Fruit fly (Drosophila melanogaster) whole organism, wandering third instar larva: Measurements from ENCODE around the gene vex.

Experiments
- CrebA ChIP-seq: fragments of 200-800 bp; sonication (Bioruptor generic); optimal IDR thresholded peaks from 2 replicates; lab custom pipeline; 2016; ENCODE audit warnings: missing biosample characterization, mild to moderate bottlenecking, missing genetic modification characterization, borderline replicate concordance
- HLH106 ChIP-seq: fragments of 200-800 bp; optimal IDR thresholded peaks from 3 replicates; lab custom pipeline; 2019; ENCODE audit warnings: missing biosample characterization, mild to moderate bottlenecking, missing genetic modification characterization, moderate library complexity
- Hnf4 ChIP-seq: fragments of 200-800 bp; sonication (Bioruptor generic); optimal IDR thresholded peaks from 2 replicates; lab custom pipeline; 2016; ENCODE audit warnings: missing biosample characterization, mild to moderate bottlenecking, missing genetic modification characterization
- Hr78 ChIP-seq: fragments of >200 bp; optimal IDR thresholded peaks from 2 replicates; lab custom pipeline; 2017; ENCODE audit warnings: missing biosample characterization, missing genetic modification characterization
- Hr83 ChIP-seq: fragments of 200-300 bp; sonication (Bioruptor generic); optimal IDR thresholded peaks from 2 replicates; lab custom pipeline; 2016; ENCODE audit warnings: missing biosample characterization, mild to moderate bottlenecking, missing genetic modification characterization, moderate library complexity; ENCODE audit not compliant: poor library complexity, severe bottlenecking
- Jra ChIP-seq: sonication (Bioruptor generic); optimal IDR thresholded peaks from 2 replicates; lab custom pipeline; 2016; ENCODE audit warnings: missing biosample characterization, missing genetic modification characterization
- Mio ChIP-seq: sonication (Bioruptor generic); optimal IDR thresholded peaks from 2 replicates; lab custom pipeline; 2016; ENCODE audit warnings: missing biosample characterization, missing genetic modification characterization
- Myc ChIP-seq: fragments of >200 bp; optimal IDR thresholded peaks from 2 replicates; lab custom pipeline; 2017
- N ChIP-seq: fragments of >200 bp; optimal IDR thresholded peaks from 2 replicates; lab custom pipeline; 2018; ENCODE audit warnings: missing biosample characterization, missing external identifiers, missing genetic modification characterization
- OdsH ChIP-seq: fragments of 200-800 bp; sonication (Bioruptor generic); optimal IDR thresholded peaks from 2 replicates; lab custom pipeline; 2016; ENCODE audit warnings: missing biosample characterization, mild to moderate bottlenecking, missing genetic modification characterization
- br ChIP-seq: fragments of 200-800 bp; sonication (Bioruptor generic); optimal IDR thresholded peaks from 2 replicates; lab custom pipeline; 2016; ENCODE audit warnings: missing biosample characterization, missing genetic modification characterization
- dsf ChIP-seq: sonication (Bioruptor generic); optimal IDR thresholded peaks from 2 replicates; lab custom pipeline; 2016; ENCODE audit warnings: missing biosample characterization, missing genetic modification characterization, borderline replicate concordance
- foxo ChIP-seq, 2 experiments: fragments of 200-800 bp; sonication (Bioruptor generic); optimal IDR thresholded peaks; 2 replicates in 1 of 2; 3 replicates in 1 of 2; lab custom pipeline; 2016 to 2017; ENCODE audit warnings: missing biosample characterization in 2 of 2, missing genetic modification characterization in 2 of 2
- jim ChIP-seq: fragments of 175-275, 200-325 bp; sonication (Bioruptor generic); optimal IDR thresholded peaks from 2 replicates; lab custom pipeline; 2016; ENCODE audit warnings: missing biosample characterization, mild to moderate bottlenecking, missing genetic modification characterization
- lola ChIP-seq: fragments of >200 bp; optimal IDR thresholded peaks from 2 replicates; lab custom pipeline; 2017; ENCODE audit warnings: missing biosample characterization, missing genetic modification characterization
- psq ChIP-seq: fragments of 200-800 bp; sonication (Bioruptor generic); optimal IDR thresholded peaks from 3 replicates; lab custom pipeline; 2017; ENCODE audit warnings: missing biosample characterization, mild to moderate bottlenecking, missing genetic modification characterization, moderate library complexity
- sv ChIP-seq: fragments of 200-800 bp; sonication (Bioruptor generic); optimal IDR thresholded peaks from 3 replicates; lab custom pipeline; 2016; ENCODE audit warnings: missing biosample characterization, missing genetic modification characterization
- tai ChIP-seq: sonication (Bioruptor generic); optimal IDR thresholded peaks from 2 replicates; lab custom pipeline; 2016; ENCODE audit warnings: missing biosample characterization, missing genetic modification characterization
- usp ChIP-seq: fragments of >200 bp; optimal IDR thresholded peaks from 2 replicates; lab custom pipeline; 2017; ENCODE audit warnings: missing biosample characterization, missing genetic modification characterization

The vex gene

DNA sequence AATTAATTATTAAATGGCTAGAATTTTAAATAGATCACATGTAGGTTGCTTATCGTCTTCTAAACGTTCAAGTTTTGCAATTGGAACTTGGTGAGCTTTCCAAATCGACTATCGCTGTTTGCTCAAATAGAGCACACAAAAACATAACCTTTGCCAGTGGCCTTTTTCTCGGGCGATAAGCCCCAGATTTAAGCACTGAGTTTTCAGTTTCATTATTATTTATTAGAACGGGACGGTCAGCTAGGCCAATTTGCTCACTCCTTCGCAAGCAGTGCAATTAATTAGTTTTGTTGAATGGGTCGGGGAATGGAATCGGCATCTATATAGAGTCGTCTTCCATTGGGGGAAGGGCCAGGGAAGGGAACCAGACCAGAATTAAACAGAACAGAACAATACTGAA is 113.5 kb downstream of the vex start:
- TF ChIP-seq Hnf4 (no peak), tai (GFP tag; lab: Kevin White, UChicago) (no peak), Hr83 (no peak), psq (GFP tag; lab: Kevin White, UChicago) (no peak), dsf (GFP tag; lab: Kevin White, UChicago) (no peak), Mio (no peak), usp (no peak)

DNA sequence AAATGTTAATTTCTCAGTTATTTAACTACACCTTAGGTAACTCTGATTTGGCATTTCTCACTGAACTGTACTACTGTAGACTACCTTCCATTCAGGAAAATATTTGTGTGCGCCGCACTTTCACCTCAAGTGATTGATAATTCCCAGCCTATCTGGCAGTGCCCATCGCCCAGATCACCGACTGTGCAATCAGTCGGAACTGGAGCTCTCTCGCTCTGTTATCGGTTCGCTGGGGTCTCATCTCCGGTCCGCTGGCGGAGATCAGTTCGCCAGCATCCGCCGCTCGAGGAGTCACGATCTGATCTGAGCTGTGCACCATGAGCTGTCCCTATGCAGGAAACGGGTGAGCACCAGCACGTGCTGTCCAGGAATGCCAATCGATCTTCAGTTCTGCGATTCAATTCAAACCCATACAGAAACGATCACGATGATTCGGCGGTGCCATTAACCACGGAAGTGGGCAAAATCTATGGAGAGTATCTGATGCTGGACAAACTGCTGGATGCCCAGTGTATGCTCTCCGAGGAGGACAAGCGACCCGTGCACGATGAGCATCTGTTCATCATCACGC is 115.9 kb downstream of the vex start, which contains the start of gene v:
TSS of gene v (plus strand) at position 262 of the 571 bp plus-strand sequence.
- peak; percentile 56 for TF ChIP-seq usp
- TF ChIP-seq sv (GFP tag; lab: Kevin White, UChicago), result no peak

dm6 chrX:10922178-10922577 is 117.5 kb downstream of the vex start:
- TF ChIP-seq br (no peak), Hr78 (GFP tag; lab: Kevin White, UChicago) (no peak), OdsH (GFP tag; lab: Kevin White, UChicago) (no peak), usp (no peak), jim (no peak), foxo (GFP tag; optimal IDR thresholded peaks at IDR 0.05; lab: Kevin White, UChicago) (no peak), N (GFP tag; lab: Kevin White, UChicago) (no peak), CrebA (no peak), Jra (GFP tag; lab: Kevin White, UChicago) (no peak)

- no peak for TF ChIP-seq usp
- no peak for TF ChIP-seq CrebA
- no peak for TF ChIP-seq lola
- TF ChIP-seq N (GFP tag; lab: Kevin White, UChicago), result no peak
- TF ChIP-seq HLH106, result no peak
- no peak for TF ChIP-seq Myc (lab: Kevin White, UChicago)
Measured at dm6 chrX:10921665-10922064, 118.0 kb downstream of the vex start.
